Worm (Caenorhabditis elegans) whole organism, L3 larva: ENCODE data around the gene C12D8.20.

ENCODE experiments used
- ama-1 ChIP-seq: fragments of 150-350 bp; optimal IDR thresholded peaks from 2 replicates; lab custom pipeline; 2018
- ceh-82 ChIP-seq: fragments of 150-350 bp; optimal IDR thresholded peaks from 2 replicates; lab custom pipeline; 2014; ENCODE audit warnings: missing biosample characterization, missing genetic modification characterization
- egl-5 ChIP-seq: fragments of 150-350 bp; optimal IDR thresholded peaks from 2 replicates; lab custom pipeline; 2017; ENCODE audit warnings: missing biosample characterization, missing genetic modification reagents, missing genetic modification characterization, inconsistent platforms
- lin-15B ChIP-seq: fragments of 150-350 bp; optimal IDR thresholded peaks from 2 replicates; lab custom pipeline; 2014; ENCODE audit warnings: missing biosample characterization, missing genetic modification characterization
- nfya-1 ChIP-seq: sonication (generic microtip); optimal IDR thresholded peaks from 2 replicates; lab custom pipeline; 2017; ENCODE audit warnings: missing genetic modification characterization, mild to moderate bottlenecking, missing compliant biosample characterization, antibody characterized with exemption, moderate library complexity; ENCODE audit not compliant: insufficient read depth
- nhr-25 ChIP-seq: sonication (generic microtip); optimal IDR thresholded peaks from 2 replicates; lab custom pipeline; 2017; ENCODE audit warnings: missing biosample characterization, missing genetic modification characterization
- nhr-77 ChIP-seq: fragments of 150-350 bp; optimal IDR thresholded peaks from 2 replicates; lab custom pipeline; 2014; ENCODE audit warnings: missing biosample characterization, missing genetic modification characterization
- snpc-4 ChIP-seq: fragments of 150-350 bp; optimal IDR thresholded peaks from 2 replicates; lab custom pipeline; 2014; ENCODE audit warnings: missing biosample characterization, missing genetic modification characterization
- tbx-2 ChIP-seq: sonication (generic microtip); optimal IDR thresholded peaks from 2 replicates; lab custom pipeline; 2016; ENCODE audit warnings: mild to moderate bottlenecking, missing genetic modification characterization, missing compliant biosample characterization
- zag-1 ChIP-seq: fragments of 150-350 bp; optimal IDR thresholded peaks from 2 replicates; lab custom pipeline; 2014; ENCODE audit warnings: missing biosample characterization, missing genetic modification characterization
- ztf-11 ChIP-seq: fragments of 150-350 bp; optimal IDR thresholded peaks from 2 replicates; lab custom pipeline; 2014; ENCODE audit warnings: missing biosample characterization, missing genetic modification characterization

ce11 chrV:10252682-10253081 lies 30.6 kb downstream of the C12D8.20 start:
- no peak for TF ChIP-seq snpc-4 (tag; lab: Kevin White, UChicago)
- TF ChIP-seq zag-1: no peak
- TF ChIP-seq ceh-82 (tag; lab: Kevin White, UChicago): no peak
- peak; percentile 53 for TF ChIP-seq ama-1
- TF ChIP-seq nfya-1 (tag; lab: Kevin White, UChicago): no peak
- no peak for TF ChIP-seq lin-15B
- TF ChIP-seq nhr-25: no peak
- no peak for TF ChIP-seq egl-5 (tag; lab: Kevin White, UChicago)
- TF ChIP-seq tbx-2 (tag; lab: Kevin White, UChicago): no peak
- no peak for TF ChIP-seq nhr-77 (tag; lab: Kevin White, UChicago)
- no peak for TF ChIP-seq ztf-11 (tag; lab: Kevin White, UChicago)
